Fruit fly (Drosophila melanogaster) Kc167 (cell line): ENCODE measurements around the gene tay.

Experiments used
- h ChIP-seq: fragments of >200 bp; optimal IDR thresholded peaks from 3 replicates; lab custom pipeline; 2018; ENCODE audit warnings: missing external identifiers
- ttk ChIP-seq: sonication (Bioruptor generic); optimal IDR thresholded peaks from 2 replicates; lab custom pipeline; 2017; ENCODE audit warnings: missing external identifiers

- no peak for TF ChIP-seq h (lab: Kevin White, UChicago)
- TF ChIP-seq ttk (lab: Kevin White, UChicago): no peak
Observed at dm6 chrX:15934226-15934547, 47.1 kb upstream of the tay start.
